Fruit fly (Drosophila melanogaster) whole organism: ENCODE data around the gene ppk21.

ENCODE experiments used
- CG8478 ChIP-seq: fragments of >200 bp; optimal IDR thresholded peaks from 2 replicates; lab custom pipeline; 2018; ENCODE audit warnings: inconsistent platforms
- Dll ChIP-seq: fragments of >200 bp; optimal IDR thresholded peaks from 2 replicates; lab custom pipeline; 2017
- pan ChIP-seq: fragments of >200 bp; optimal IDR thresholded peaks from 2 replicates; lab custom pipeline; 2017
- psq ChIP-seq: fragments of >200 bp; optimal IDR thresholded peaks from 2 replicates; lab custom pipeline; 2017

DNA sequence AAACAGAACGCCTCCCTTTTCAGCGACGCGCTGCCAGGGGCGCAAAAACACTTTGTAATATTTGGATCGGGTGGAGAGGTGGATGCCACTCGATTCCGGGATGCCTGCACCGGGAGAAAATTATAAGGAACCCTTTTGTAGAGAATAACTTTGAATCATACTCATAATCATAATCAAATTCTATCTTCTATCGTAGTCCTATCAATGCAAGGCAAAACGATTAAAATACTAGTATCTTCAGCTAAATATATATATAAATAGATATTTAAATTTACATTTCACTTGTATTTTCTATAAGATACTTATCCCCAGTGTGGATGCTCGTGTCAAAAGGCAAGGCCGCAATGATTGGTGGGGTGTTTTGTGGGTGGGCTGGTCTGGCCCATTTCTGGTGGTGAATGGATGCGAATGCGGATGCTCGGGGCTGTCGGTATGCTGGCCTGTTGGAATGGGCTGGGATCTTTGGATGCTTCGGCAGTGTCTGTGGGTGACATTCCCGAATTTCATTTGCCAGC is 41.3 kb downstream of the ppk21 start:
- TF ChIP-seq CG8478 (lab: Kevin White, UChicago) (no peak), psq (lab: Kevin White, UChicago) (no peak), Dll (lab: Kevin White, UChicago) (no peak), pan (lab: Kevin White, UChicago) (no peak)
